Worm (Caenorhabditis elegans) whole organism, L4 larva: ENCODE results near the gene eelo-1.
A peak's percentile ranks its signal among the peaks of the same experiment; 100 is the strongest.

Experiments used
- D1046.2 ChIP-seq: fragments of 200-800 bp; sonication (Bioruptor generic); IDR thresholded peaks from 2 replicates; pipeline ENCODE4 v1.3.6; 2022; ENCODE audit warnings: missing genetic modification characterization, missing compliant biosample characterization
- R02D3.7 ChIP-seq: fragments of 150-350 bp; sonication (generic microtip); optimal IDR thresholded peaks from 3 replicates; lab custom pipeline; 2014; ENCODE audit warnings: missing biosample characterization, missing genetic modification characterization
- T20F7.1 ChIP-seq: fragments of 200-800 bp; sonication (Bioruptor generic); optimal IDR thresholded peaks from 2 replicates; lab custom pipeline; 2018; ENCODE audit warnings: mild to moderate bottlenecking, missing genetic modification characterization, missing compliant biosample characterization
- T26A8.4 ChIP-seq: fragments of 200-800 bp; sonication (Bioruptor generic); IDR thresholded peaks from 2 replicates; pipeline ENCODE4 v1.3.6; 2022; ENCODE audit warnings: missing genetic modification characterization, missing compliant biosample characterization
- Y48G9A.11 ChIP-seq: fragments of 200-800 bp; sonication (Bioruptor generic); IDR thresholded peaks from 2 replicates; pipeline ENCODE4 v1.3.6; 2022; ENCODE audit warnings: missing genetic modification reagents, missing genetic modification characterization, missing compliant biosample characterization
- Y75B8A.6 ChIP-seq: fragments of 200-800 bp; sonication (Bioruptor generic); IDR thresholded peaks from 2 replicates; pipeline ENCODE4 v1.3.6; 2022; ENCODE audit warnings: missing genetic modification reagents, missing genetic modification characterization, missing compliant biosample characterization
- ZK337.2 ChIP-seq: fragments of 200-800 bp; sonication (Bioruptor generic); IDR thresholded peaks from 2 replicates; pipeline ENCODE4 v1.3.6; 2022; ENCODE audit warnings: missing genetic modification reagents, missing genetic modification characterization, missing compliant biosample characterization
- ZK546.5 ChIP-seq, 2 experiments: sonication (generic microtip); optimal IDR thresholded peaks; 2 replicates each; lab custom pipeline; 2017; ENCODE audit warnings: missing biosample characterization in 2 of 2, missing genetic modification characterization in 2 of 2
- aha-1 ChIP-seq: fragments of 150-350 bp; peaks from one replicate; lab custom pipeline; 2014; ENCODE audit warnings: missing biosample characterization, missing genetic modification characterization
- aly-2 ChIP-seq: sonication (generic microtip); optimal IDR thresholded peaks from 2 replicates; lab custom pipeline; 2018; ENCODE audit warnings: missing biosample characterization, missing genetic modification characterization
- ceh-44 ChIP-seq: fragments of 200-800 bp; sonication (Bioruptor generic); IDR thresholded peaks from 2 replicates; pipeline ENCODE4 v1.3.6; 2022; ENCODE audit warnings: missing genetic modification reagents, missing genetic modification characterization, missing compliant biosample characterization
- ceh-82 ChIP-seq: sonication (generic microtip); optimal IDR thresholded peaks from 2 replicates; lab custom pipeline; 2017; ENCODE audit warnings: missing biosample characterization, missing genetic modification characterization
- daf-16 ChIP-seq, 3 experiments: sonication (generic microtip); optimal IDR thresholded peaks; 2 replicates each; lab custom pipeline; 2016 to 2017; ENCODE audit warnings: missing genetic modification characterization in 3 of 3, missing genetic modification reagents in 3 of 3, mild to moderate bottlenecking in 2 of 3, missing compliant biosample characterization in 2 of 3, missing biosample characterization in 1 of 3, moderate library complexity in 1 of 3
- daf-19 ChIP-seq: fragments of 200-800 bp; sonication (Bioruptor generic); conservative IDR thresholded peaks from 2 replicates; pipeline ENCODE4 v1.3.6; 2022; ENCODE audit warnings: missing genetic modification characterization, missing compliant biosample characterization
- daf-8 ChIP-seq: fragments of 200-800 bp; sonication (Bioruptor generic); IDR thresholded peaks from 2 replicates; pipeline ENCODE4 v1.3.6; 2022; ENCODE audit warnings: missing genetic modification characterization, missing compliant biosample characterization
- dmd-6 ChIP-seq: fragments of 200-800 bp; sonication (Bioruptor generic); IDR thresholded peaks from 2 replicates; pipeline ENCODE4 v1.3.6; 2022; ENCODE audit warnings: missing genetic modification reagents, missing genetic modification characterization, missing compliant biosample characterization
- dpl-1 ChIP-seq: fragments of 150-350 bp; optimal IDR thresholded peaks from 2 replicates; lab custom pipeline; 2014; ENCODE audit warnings: missing biosample characterization, missing genetic modification reagents, missing genetic modification characterization
- dve-1 ChIP-seq: sonication (generic microtip); optimal IDR thresholded peaks from 2 replicates; lab custom pipeline; 2017; ENCODE audit warnings: antibody characterized with exemption, mild to moderate bottlenecking, missing genetic modification characterization, missing compliant biosample characterization; ENCODE audit not compliant: insufficient read depth
- gei-8 ChIP-seq: fragments of 200-800 bp; sonication (Bioruptor generic); optimal IDR thresholded peaks from 2 replicates; lab custom pipeline; 2018; ENCODE audit warnings: mild to moderate bottlenecking, missing genetic modification characterization, missing compliant biosample characterization
- lin-13 ChIP-seq: fragments of 150-350 bp; optimal IDR thresholded peaks from 2 replicates; lab custom pipeline; 2014; ENCODE audit warnings: missing biosample characterization, missing genetic modification reagents, missing genetic modification characterization
- lin-15B ChIP-seq: fragments of 150-350 bp; sonication (generic microtip); optimal IDR thresholded peaks from 3 replicates; lab custom pipeline; 2014; ENCODE audit warnings: missing biosample characterization, missing genetic modification characterization
- lin-38 ChIP-seq: fragments of 200-800 bp; sonication (Bioruptor generic); IDR thresholded peaks from 2 replicates; pipeline ENCODE4 v1.3.6; 2022; ENCODE audit warnings: missing genetic modification reagents, missing genetic modification characterization, missing compliant biosample characterization
- lin-39 ChIP-seq: fragments of 150-350 bp; optimal IDR thresholded peaks from 2 replicates; lab custom pipeline; 2014; ENCODE audit warnings: missing biosample characterization, missing genetic modification reagents, missing genetic modification characterization
- madf-5 ChIP-seq, 2 experiments: fragments of 200-800 bp; sonication (Bioruptor generic); IDR thresholded peaks; 2 replicates each; pipeline ENCODE4 v1.3.6; 2022; ENCODE audit warnings: missing compliant biosample characterization in 2 of 2, missing genetic modification characterization in 2 of 2
- madf-9 ChIP-seq: fragments of 200-800 bp; sonication (Bioruptor generic); conservative IDR thresholded peaks from 2 replicates; pipeline ENCODE4 v1.3.6; 2022; ENCODE audit warnings: missing genetic modification reagents, missing genetic modification characterization, missing compliant biosample characterization
- mdl-1 ChIP-seq, 2 experiments: fragments of 150-350 bp in 1 of 2; sonication (generic microtip) in 1 of 2; optimal IDR thresholded peaks; 2 replicates each; lab custom pipeline; 2014 to 2017; ENCODE audit warnings: missing biosample characterization in 2 of 2, missing genetic modification characterization in 2 of 2
- mes-2 ChIP-seq: sonication (generic microtip); optimal IDR thresholded peaks from 2 replicates; lab custom pipeline; 2016; ENCODE audit warnings: missing genotype, mild to moderate bottlenecking, missing genetic modification characterization, missing compliant biosample characterization; ENCODE audit not compliant: poor library complexity, severe bottlenecking
- nhr-10 ChIP-seq: fragments of 150-350 bp; optimal IDR thresholded peaks from 2 replicates; lab custom pipeline; 2014; ENCODE audit warnings: missing biosample characterization, missing genetic modification characterization
- nhr-102 ChIP-seq: sonication (generic microtip); optimal IDR thresholded peaks from 2 replicates; lab custom pipeline; 2016; ENCODE audit warnings: mild to moderate bottlenecking, missing genetic modification characterization, moderate library complexity, missing compliant biosample characterization
- nhr-42 ChIP-seq: fragments of 200-800 bp; sonication (Bioruptor generic); IDR thresholded peaks from 2 replicates; pipeline ENCODE4 v1.3.6; 2022; ENCODE audit warnings: missing genetic modification characterization, missing compliant biosample characterization
- nhr-48 ChIP-seq: sonication (generic microtip); optimal IDR thresholded peaks from 2 replicates; lab custom pipeline; 2016; ENCODE audit warnings: mild to moderate bottlenecking, missing genetic modification characterization, missing compliant biosample characterization
- nhr-76 ChIP-seq: fragments of 150-350 bp; optimal IDR thresholded peaks from 2 replicates; lab custom pipeline; 2014; ENCODE audit warnings: missing biosample characterization, missing genetic modification characterization
- nhr-77 ChIP-seq: fragments of 150-350 bp; optimal IDR thresholded peaks from 2 replicates; lab custom pipeline; 2014; ENCODE audit warnings: missing biosample characterization, missing genetic modification characterization
- saeg-2 ChIP-seq: fragments of 200-800 bp; sonication (Bioruptor generic); IDR thresholded peaks from 2 replicates; pipeline ENCODE4 v1.3.6; 2022; ENCODE audit warnings: missing genetic modification reagents, missing genetic modification characterization, missing compliant biosample characterization
- sdz-12 ChIP-seq: fragments of 200-800 bp; sonication (Bioruptor generic); optimal IDR thresholded peaks from 2 replicates; lab custom pipeline; 2018; ENCODE audit warnings: mild to moderate bottlenecking, missing genetic modification characterization, missing compliant biosample characterization
- set-16 ChIP-seq: fragments of 200-800 bp; sonication (Bioruptor generic); IDR thresholded peaks from 2 replicates; pipeline ENCODE4 v1.3.6; 2022; ENCODE audit warnings: missing genetic modification reagents, missing genetic modification characterization, missing compliant biosample characterization
- skn-1 ChIP-seq: fragments of 150-350 bp; optimal IDR thresholded peaks from 2 replicates; lab custom pipeline; 2014; ENCODE audit warnings: missing biosample characterization, missing genetic modification characterization
- tag-97 ChIP-seq: fragments of 200-800 bp; sonication (Bioruptor generic); IDR thresholded peaks from 2 replicates; pipeline ENCODE4 v1.3.6; 2022; ENCODE audit warnings: missing genetic modification characterization, missing compliant biosample characterization
- unc-130 ChIP-seq: sonication (generic microtip); optimal IDR thresholded peaks from 2 replicates; lab custom pipeline; 2016; ENCODE audit warnings: missing genetic modification reagents, missing genetic modification characterization, missing compliant biosample characterization
- unc-62 ChIP-seq, 3 experiments: fragments of 150-350 bp in 1 of 3; sonication (generic microtip); optimal IDR thresholded peaks in 2 of 3; peaks in 1 of 3; 1 replicate in 1 of 3; 2 replicates in 2 of 3; lab custom pipeline; 2014 to 2017; ENCODE audit warnings: missing biosample characterization in 3 of 3, missing genetic modification characterization in 3 of 3, missing genetic modification reagents in 3 of 3, missing genotype in 1 of 3
- vab-7 ChIP-seq: fragments of 200-800 bp; sonication (Bioruptor generic); IDR thresholded peaks from 2 replicates; pipeline ENCODE4 v1.3.6; 2022; ENCODE audit warnings: missing genetic modification reagents, missing genetic modification characterization, missing compliant biosample characterization
- zfp-3 ChIP-seq: fragments of 200-800 bp; sonication (Bioruptor generic); conservative IDR thresholded peaks from 2 replicates; pipeline ENCODE4 v1.3.6; 2022; ENCODE audit warnings: missing genetic modification reagents, missing genetic modification characterization, missing compliant biosample characterization
- zip-2 ChIP-seq: fragments of 150-350 bp; optimal IDR thresholded peaks from 2 replicates; lab custom pipeline; 2014; ENCODE audit warnings: missing biosample characterization, missing genetic modification characterization

The eelo-1 gene

ce11 chrIII:1540100-1540695 lies 18.1 kb downstream of the eelo-1 start, which contains the start of the genes Y67D2.5 and cisd-3.2 (continued):
- TF ChIP-seq ceh-82 (tag; lab: Kevin White, UChicago) (no peak), Y75B8A.6 (GFP tag; lab: Robert Waterston, UW) (no peak), D1046.2 (GFP tag; lab: Robert Waterston, UW) (no peak), Y48G9A.11 (GFP tag; lab: Robert Waterston, UW) (no peak), ZK337.2 (no peak), unc-62 (GFP tag; optimal IDR thresholded peaks at IDR 0.05 in 1 of 2; lab: Kevin White, UChicago) (peak in 1 of 2 experiments; percentile 86), unc-62 (tag; optimal IDR thresholded peaks at IDR 0.05; lab: Kevin White, UChicago) (no peak), saeg-2 (GFP tag; lab: Robert Waterston, UW) (no peak), zfp-3 (GFP tag; lab: Robert Waterston, UW) (no peak), nhr-76 (no peak), zip-2 (tag; lab: Kevin White, UChicago) (no peak), ceh-44 (GFP tag; lab: Robert Waterston, UW) (no peak), dpl-1 (GFP tag; lab: Kevin White, UChicago) (peak; percentile 40), madf-9 (no peak), lin-13 (GFP tag; lab: Kevin White, UChicago) (peak; percentile 21), nhr-48 (tag; lab: Kevin White, UChicago) (no peak), R02D3.7 (tag; lab: Kevin White, UChicago) (no peak), skn-1 (tag; lab: Kevin White, UChicago) (no peak), daf-19 (GFP tag; lab: Robert Waterston, UW) (no peak), madf-5 (GFP tag; IDR thresholded peaks at IDR 0.05; lab: Robert Waterston, UW) (no peak), ZK546.5 (tag; optimal IDR thresholded peaks at IDR 0.05; lab: Kevin White, UChicago) (no peak), lin-15B (tag; lab: Kevin White, UChicago) (no peak), T26A8.4 (GFP tag; lab: Robert Waterston, UW) (no peak), tag-97 (GFP tag; lab: Robert Waterston, UW) (no peak), sdz-12 (no peak), lin-38 (GFP tag; lab: Robert Waterston, UW) (peak; percentile 92), T20F7.1 (GFP tag; lab: Kevin White, UChicago) (no peak), vab-7 (no peak), daf-8 (GFP tag; lab: Robert Waterston, UW) (no peak), dmd-6 (GFP tag; lab: Robert Waterston, UW) (no peak), nhr-77 (tag; lab: Kevin White, UChicago) (no peak), aha-1 (tag; lab: Kevin White, UChicago) (peak; percentile 94), lin-39 (tag; lab: Kevin White, UChicago) (no peak), mdl-1 (tag; optimal IDR thresholded peaks at IDR 0.05; lab: Kevin White, UChicago) (no peak), gei-8 (GFP tag; lab: Kevin White, UChicago) (no peak), mes-2 (tag; lab: Kevin White, UChicago) (peak; percentile 92), daf-16 (GFP tag; optimal IDR thresholded peaks at IDR 0.05; lab: Kevin White, UChicago) (no peak), daf-16 (tag; optimal IDR thresholded peaks at IDR 0.05; lab: Kevin White, UChicago) (no peak), dve-1 (tag; lab: Kevin White, UChicago) (no peak), nhr-42 (GFP tag; lab: Robert Waterston, UW) (no peak), unc-130 (no peak), nhr-102 (no peak), aly-2 (tag; lab: Kevin White, UChicago) (no peak), nhr-10 (tag; lab: Kevin White, UChicago) (no peak), set-16 (GFP tag; lab: Robert Waterston, UW) (no peak)
